Worm (Caenorhabditis elegans) whole organism, L4 larva: ENCODE measurements around the gene lgc-31.

Experiments
- F26F4.8 ChIP-seq: fragments of 200-800 bp; sonication (Bioruptor generic); conservative IDR thresholded peaks from 2 replicates; pipeline ENCODE4 v1.3.6; 2022; ENCODE audit warnings: missing genetic modification characterization, missing compliant biosample characterization
- F37D6.2 ChIP-seq: sonication (generic microtip); optimal IDR thresholded peaks from 2 replicates; lab custom pipeline; 2016; ENCODE audit warnings: mild to moderate bottlenecking, missing genetic modification characterization, missing compliant biosample characterization
- Y75B8A.6 ChIP-seq: fragments of 200-800 bp; sonication (Bioruptor generic); IDR thresholded peaks from 2 replicates; pipeline ENCODE4 v1.3.6; 2022; ENCODE audit warnings: missing genetic modification reagents, missing genetic modification characterization, missing compliant biosample characterization
- aha-1 ChIP-seq: fragments of 150-350 bp; peaks from one replicate; lab custom pipeline; 2014; ENCODE audit warnings: missing biosample characterization, missing genetic modification characterization
- aly-2 ChIP-seq: sonication (generic microtip); optimal IDR thresholded peaks from 2 replicates; lab custom pipeline; 2018; ENCODE audit warnings: missing biosample characterization, missing genetic modification characterization
- ama-1 ChIP-seq: fragments of 150-350 bp; optimal IDR thresholded peaks from 2 replicates; lab custom pipeline; 2014; ENCODE audit warnings: inconsistent platforms, mixed read lengths
- attf-4 ChIP-seq: sonication (generic microtip); optimal IDR thresholded peaks from 3 replicates; lab custom pipeline; 2017; ENCODE audit warnings: missing biosample characterization, missing genetic modification characterization
- ceh-20 ChIP-seq: fragments of 200-800 bp; sonication (Bioruptor generic); IDR thresholded peaks from 2 replicates; pipeline ENCODE4 v1.3.6; 2022; ENCODE audit warnings: missing genetic modification reagents, missing genetic modification characterization, missing compliant biosample characterization
- ceh-44 ChIP-seq: fragments of 200-800 bp; sonication (Bioruptor generic); IDR thresholded peaks from 2 replicates; pipeline ENCODE4 v1.3.6; 2022; ENCODE audit warnings: missing genetic modification reagents, missing genetic modification characterization, missing compliant biosample characterization
- cey-2 ChIP-seq: sonication (generic microtip); optimal IDR thresholded peaks from 3 replicates; lab custom pipeline; 2017; ENCODE audit warnings: missing genetic modification characterization, mild to moderate bottlenecking, missing compliant biosample characterization, antibody characterized with exemption, borderline replicate concordance; ENCODE audit not compliant: insufficient read depth
- ctbp-1 ChIP-seq: fragments of 200-800 bp; sonication (Bioruptor generic); IDR thresholded peaks from 2 replicates; pipeline ENCODE4 v1.3.6; 2022; ENCODE audit warnings: missing genetic modification reagents, missing genetic modification characterization, missing compliant biosample characterization
- daf-12 ChIP-seq: fragments of 150-350 bp; optimal IDR thresholded peaks from 2 replicates; lab custom pipeline; 2014; ENCODE audit warnings: missing biosample characterization, missing genetic modification reagents, missing genetic modification characterization
- daf-16 ChIP-seq, 3 experiments: sonication (generic microtip); optimal IDR thresholded peaks; 2 replicates each; lab custom pipeline; 2016 to 2017; ENCODE audit warnings: missing genetic modification characterization in 3 of 3, missing genetic modification reagents in 3 of 3, mild to moderate bottlenecking in 2 of 3, missing compliant biosample characterization in 2 of 3, missing biosample characterization in 1 of 3, moderate library complexity in 1 of 3
- daf-19 ChIP-seq: fragments of 200-800 bp; sonication (Bioruptor generic); conservative IDR thresholded peaks from 2 replicates; pipeline ENCODE4 v1.3.6; 2022; ENCODE audit warnings: missing genetic modification characterization, missing compliant biosample characterization
- dmd-6 ChIP-seq: fragments of 200-800 bp; sonication (Bioruptor generic); IDR thresholded peaks from 2 replicates; pipeline ENCODE4 v1.3.6; 2022; ENCODE audit warnings: missing genetic modification reagents, missing genetic modification characterization, missing compliant biosample characterization
- dmd-8 ChIP-seq: fragments of 200-800 bp; sonication (Bioruptor generic); IDR thresholded peaks from 2 replicates; pipeline ENCODE4 v1.3.6; 2022; ENCODE audit warnings: missing genetic modification characterization, missing compliant biosample characterization
- dmd-9 ChIP-seq: fragments of 200-800 bp; sonication (Bioruptor generic); IDR thresholded peaks from 2 replicates; pipeline ENCODE4 v1.3.6; 2022; ENCODE audit warnings: missing genetic modification reagents, missing genetic modification characterization, missing compliant biosample characterization
- dpl-1 ChIP-seq: fragments of 150-350 bp; optimal IDR thresholded peaks from 2 replicates; lab custom pipeline; 2014; ENCODE audit warnings: missing biosample characterization, missing genetic modification reagents, missing genetic modification characterization
- duxl-1 ChIP-seq: sonication (generic microtip); optimal IDR thresholded peaks from 2 replicates; lab custom pipeline; 2016; ENCODE audit warnings: mild to moderate bottlenecking, missing genetic modification characterization, moderate library complexity, missing compliant biosample characterization; ENCODE audit not compliant: poor library complexity
- egl-27 ChIP-seq: sonication (generic microtip); optimal IDR thresholded peaks from 3 replicates; lab custom pipeline; 2017; ENCODE audit warnings: missing biosample characterization, missing genetic modification reagents, missing genetic modification characterization
- egl-43 ChIP-seq: fragments of 200-800 bp; sonication (Bioruptor generic); IDR thresholded peaks from 2 replicates; pipeline ENCODE4 v1.3.6; 2022; ENCODE audit warnings: missing genetic modification reagents, missing genetic modification characterization, missing compliant biosample characterization
- hlh-11 ChIP-seq: fragments of 200-800 bp; sonication (Bioruptor generic); optimal IDR thresholded peaks from 2 replicates; lab custom pipeline; 2018; ENCODE audit warnings: mild to moderate bottlenecking, missing genetic modification characterization, missing compliant biosample characterization
- hlh-30 ChIP-seq: sonication (generic microtip); optimal IDR thresholded peaks from 2 replicates; lab custom pipeline; 2017; ENCODE audit warnings: antibody characterized with exemption, mild to moderate bottlenecking, missing genetic modification characterization, missing compliant biosample characterization; ENCODE audit not compliant: insufficient read depth
- hmg-1.1 ChIP-seq: fragments of 200-800 bp; sonication (Bioruptor generic); IDR thresholded peaks from 2 replicates; pipeline ENCODE4 v1.3.6; 2022; ENCODE audit warnings: missing genetic modification reagents, missing genetic modification characterization, missing compliant biosample characterization
- jun-1 ChIP-seq: fragments of 150-350 bp; optimal IDR thresholded peaks from 2 replicates; lab custom pipeline; 2014; ENCODE audit warnings: missing biosample characterization, missing genetic modification reagents, missing genetic modification characterization
- lim-7 ChIP-seq: fragments of 200-800 bp; sonication (Bioruptor generic); IDR thresholded peaks from 2 replicates; pipeline ENCODE4 v1.3.6; 2022; ENCODE audit warnings: missing genetic modification characterization, missing compliant biosample characterization
- lin-38 ChIP-seq: fragments of 200-800 bp; sonication (Bioruptor generic); IDR thresholded peaks from 2 replicates; pipeline ENCODE4 v1.3.6; 2022; ENCODE audit warnings: missing genetic modification reagents, missing genetic modification characterization, missing compliant biosample characterization
- lir-3 ChIP-seq: sonication (generic microtip); optimal IDR thresholded peaks from 2 replicates; lab custom pipeline; 2016; ENCODE audit warnings: mild to moderate bottlenecking, missing genetic modification characterization, missing compliant biosample characterization
- lsy-2 ChIP-seq, 2 experiments: fragments of 150-350 bp in 1 of 2; sonication (generic microtip) in 1 of 2; optimal IDR thresholded peaks; 2 replicates each; lab custom pipeline; 2014 to 2017; ENCODE audit warnings: missing biosample characterization in 2 of 2, missing genetic modification characterization in 2 of 2
- mdl-1 ChIP-seq, 2 experiments: fragments of 150-350 bp in 1 of 2; sonication (generic microtip) in 1 of 2; optimal IDR thresholded peaks; 2 replicates each; lab custom pipeline; 2014 to 2017; ENCODE audit warnings: missing biosample characterization in 2 of 2, missing genetic modification characterization in 2 of 2
- mxl-2 ChIP-seq: fragments of 200-800 bp; sonication (Bioruptor generic); conservative IDR thresholded peaks from 2 replicates; pipeline ENCODE4 v1.3.6; 2022; ENCODE audit warnings: missing genetic modification reagents, missing genetic modification characterization, missing compliant biosample characterization
- nhr-10 ChIP-seq: fragments of 150-350 bp; optimal IDR thresholded peaks from 2 replicates; lab custom pipeline; 2014; ENCODE audit warnings: missing biosample characterization, missing genetic modification characterization
- nhr-111 ChIP-seq: fragments of 200-800 bp; sonication (Bioruptor generic); optimal IDR thresholded peaks from 2 replicates; lab custom pipeline; 2018; ENCODE audit warnings: mild to moderate bottlenecking, missing genetic modification characterization, missing compliant biosample characterization
- nhr-28 ChIP-seq: fragments of 150-350 bp; optimal IDR thresholded peaks from 2 replicates; lab custom pipeline; 2014; ENCODE audit warnings: missing biosample characterization, missing genetic modification characterization
- nhr-41 ChIP-seq: fragments of 200-800 bp; sonication (Bioruptor generic); IDR thresholded peaks from 2 replicates; pipeline ENCODE4 v1.3.6; 2022; ENCODE audit warnings: missing genetic modification reagents, missing genetic modification characterization, missing compliant biosample characterization
- nhr-48 ChIP-seq: sonication (generic microtip); optimal IDR thresholded peaks from 2 replicates; lab custom pipeline; 2016; ENCODE audit warnings: mild to moderate bottlenecking, missing genetic modification characterization, missing compliant biosample characterization
- nhr-6 ChIP-seq: fragments of 150-350 bp; optimal IDR thresholded peaks from 2 replicates; lab custom pipeline; 2014; ENCODE audit warnings: missing biosample characterization, missing genetic modification characterization
- nhr-77 ChIP-seq: fragments of 150-350 bp; optimal IDR thresholded peaks from 2 replicates; lab custom pipeline; 2014; ENCODE audit warnings: missing biosample characterization, missing genetic modification characterization
- php-3 ChIP-seq: fragments of 200-800 bp; sonication (Bioruptor generic); IDR thresholded peaks from 2 replicates; pipeline ENCODE4 v1.3.6; 2022; ENCODE audit warnings: missing genetic modification reagents, missing genetic modification characterization, missing compliant biosample characterization
- pqm-1 ChIP-seq: sonication (generic microtip); optimal IDR thresholded peaks from 2 replicates; lab custom pipeline; 2017; ENCODE audit warnings: missing biosample characterization, missing genetic modification characterization
- spr-3 ChIP-seq: fragments of 200-800 bp; sonication (Bioruptor generic); optimal IDR thresholded peaks from 2 replicates; lab custom pipeline; 2018; ENCODE audit warnings: mild to moderate bottlenecking, missing genetic modification characterization, missing compliant biosample characterization
- unc-39 ChIP-seq: sonication (generic microtip); optimal IDR thresholded peaks from 2 replicates; lab custom pipeline; 2017; ENCODE audit warnings: missing biosample characterization, missing genetic modification characterization
- zfp-3 ChIP-seq: fragments of 200-800 bp; sonication (Bioruptor generic); conservative IDR thresholded peaks from 2 replicates; pipeline ENCODE4 v1.3.6; 2022; ENCODE audit warnings: missing genetic modification reagents, missing genetic modification characterization, missing compliant biosample characterization
- zip-11 ChIP-seq: fragments of 200-800 bp; sonication (Bioruptor generic); IDR thresholded peaks from 2 replicates; pipeline ENCODE4 v1.3.6; 2022; ENCODE audit warnings: missing genetic modification characterization, missing compliant biosample characterization
- zip-2 ChIP-seq: fragments of 150-350 bp; optimal IDR thresholded peaks from 2 replicates; lab custom pipeline; 2014; ENCODE audit warnings: missing biosample characterization, missing genetic modification characterization

The lgc-31 gene

DNA sequence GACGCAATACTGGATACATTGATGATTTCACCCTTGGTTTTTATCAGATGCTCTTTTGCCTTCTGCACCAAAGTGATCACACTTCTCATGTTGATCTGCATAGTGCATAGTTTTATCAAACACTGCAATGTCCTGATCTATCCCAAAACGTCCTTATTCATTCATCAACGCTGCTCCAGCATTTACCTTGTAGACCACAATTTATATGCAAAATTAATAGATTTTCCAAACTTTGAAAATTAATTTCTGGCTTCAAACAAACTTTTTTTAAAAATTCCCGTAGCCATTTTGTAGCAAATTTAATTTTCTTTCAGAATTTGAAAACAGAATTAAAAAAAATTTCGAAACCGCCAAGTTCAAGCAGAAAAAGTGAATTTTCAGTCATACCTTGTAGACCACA, 37.3 kb downstream of the lgc-31 start, which contains the start of gene C06B8.3:
TSS of gene C06B8.3 (minus strand) at position 101 of the 400 bp plus-strand sequence.
- TF ChIP-seq pqm-1 (tag; lab: Kevin White, UChicago) (no peak), aha-1 (tag; lab: Kevin White, UChicago) (no peak), jun-1 (tag; lab: Kevin White, UChicago) (no peak), mxl-2 (GFP tag; lab: Robert Waterston, UW) (no peak), spr-3 (no peak)

DNA sequence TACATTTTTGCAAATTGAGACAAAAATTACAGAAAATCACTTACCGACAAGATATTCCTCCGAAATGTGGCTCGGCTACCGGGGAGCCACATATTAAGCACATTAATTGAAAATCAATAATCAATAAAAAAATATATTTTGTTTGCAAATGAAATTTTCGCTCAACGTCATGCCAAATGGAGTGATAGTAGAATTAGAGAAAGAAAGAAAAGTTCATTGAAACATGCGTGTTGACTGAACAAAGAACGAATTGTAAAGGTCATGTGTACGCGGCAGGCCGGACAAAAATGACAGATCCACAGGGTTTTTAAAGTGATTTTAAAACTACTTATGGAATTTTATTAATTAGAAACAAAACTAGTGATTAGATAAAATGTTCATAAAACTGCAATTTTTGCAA, 38.3 kb downstream of the lgc-31 start:
- no peak for TF ChIP-seq F26F4.8 (GFP tag; lab: Robert Waterston, UW)
- peak; percentile 65 for TF ChIP-seq hlh-30
- peak in 1 of 2 experiments; percentile 3 for TF ChIP-seq mdl-1 (tag; optimal IDR thresholded peaks at IDR 0.05; lab: Kevin White, UChicago)
- peak; percentile 47 for TF ChIP-seq dmd-6 (GFP tag; lab: Robert Waterston, UW)
- TF ChIP-seq unc-39 (tag; lab: Kevin White, UChicago), result no peak
- TF ChIP-seq daf-16 (GFP tag; optimal IDR thresholded peaks at IDR 0.05; lab: Kevin White, UChicago), result no peak
- TF ChIP-seq daf-16 (tag; optimal IDR thresholded peaks at IDR 0.05; lab: Kevin White, UChicago), result peak; percentile 64
- TF ChIP-seq lin-38 (GFP tag; lab: Robert Waterston, UW), result no peak
- TF ChIP-seq nhr-28 (tag; lab: Kevin White, UChicago), result peak; percentile 56
- TF ChIP-seq nhr-77 (tag; lab: Kevin White, UChicago), result peak; percentile 9
- TF ChIP-seq attf-4 (tag; lab: Kevin White, UChicago), result no peak
- TF ChIP-seq dmd-8 (GFP tag; lab: Robert Waterston, UW), result no peak
- TF ChIP-seq nhr-48, result peak; percentile 30
- peak; percentile 84 for TF ChIP-seq nhr-6 (tag; lab: Kevin White, UChicago)

DNA sequence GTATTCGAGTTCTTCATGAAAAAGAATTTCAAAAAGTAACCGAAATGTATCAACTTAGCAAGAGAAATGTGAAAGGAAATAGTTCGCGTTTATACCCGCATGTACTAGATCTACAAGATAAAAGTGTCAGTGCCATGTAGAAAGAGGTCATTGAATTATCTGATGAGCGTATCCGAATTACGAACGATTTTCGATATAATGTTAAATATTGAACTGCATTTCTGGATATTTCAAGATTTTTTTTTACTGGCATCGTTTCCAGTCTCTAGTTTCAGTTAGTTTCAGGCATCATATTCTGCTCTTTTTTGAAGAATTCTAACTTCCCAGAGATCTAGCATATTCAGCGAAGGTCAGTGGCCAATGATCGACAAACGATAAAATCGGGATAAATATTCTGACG, 40.4 kb downstream of the lgc-31 start, which contains the start of gene nhr-150:
TSS of gene nhr-150 (minus strand) at position 92 of the 400 bp plus-strand sequence.
- no peak for TF ChIP-seq zip-2
- TF ChIP-seq daf-19 (GFP tag; lab: Robert Waterston, UW), result no peak
- TF ChIP-seq daf-12 (tag; lab: Kevin White, UChicago), result no peak
- TF ChIP-seq aha-1 (tag; lab: Kevin White, UChicago), result peak; percentile 92
- TF ChIP-seq egl-27, result no peak

DNA sequence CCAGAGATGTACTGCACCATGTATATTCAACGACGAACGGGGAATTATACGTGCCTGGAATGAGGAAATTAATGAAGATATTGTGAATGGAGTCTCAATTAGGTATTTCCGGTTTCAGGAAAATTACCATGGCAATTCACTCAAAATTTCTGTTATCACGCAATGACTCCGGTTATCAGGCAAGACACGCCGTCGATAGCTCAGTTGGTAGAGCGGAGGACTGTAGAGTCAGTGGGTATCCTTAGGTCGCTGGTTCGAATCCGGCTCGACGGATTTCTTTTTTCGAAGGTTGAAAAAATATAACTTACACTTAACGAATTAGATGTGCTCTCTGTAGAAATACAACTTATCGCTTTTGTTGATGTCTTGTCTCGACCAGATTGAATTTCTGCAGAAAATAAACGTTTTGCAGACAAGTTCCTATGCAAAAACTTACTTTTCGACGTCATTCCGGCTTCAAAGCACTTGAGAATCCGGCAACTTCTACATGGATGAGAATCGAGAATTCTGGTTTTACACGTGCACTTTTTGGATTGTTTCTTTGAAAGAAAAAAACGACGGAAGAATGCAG, 41.2 kb downstream of the lgc-31 start:
- no peak for TF ChIP-seq daf-12 (tag; lab: Kevin White, UChicago)
- no peak for TF ChIP-seq nhr-41 (GFP tag; lab: Robert Waterston, UW)
- TF ChIP-seq php-3 (GFP tag; lab: Robert Waterston, UW), result no peak
- TF ChIP-seq dmd-9 (GFP tag; lab: Robert Waterston, UW), result no peak
- no peak for TF ChIP-seq zfp-3 (GFP tag; lab: Robert Waterston, UW)
- TF ChIP-seq hmg-1.1 (GFP tag; lab: Robert Waterston, UW), result no peak
- no peak for TF ChIP-seq cey-2
- TF ChIP-seq ama-1 (lab: Kevin White, UChicago), result no peak
- peak; percentile 91 for TF ChIP-seq aha-1 (tag; lab: Kevin White, UChicago)
- no peak for TF ChIP-seq lir-3 (tag; lab: Kevin White, UChicago)
- no peak for TF ChIP-seq nhr-10
- no peak for TF ChIP-seq duxl-1 (tag; lab: Kevin White, UChicago)
- no peak for TF ChIP-seq ceh-44 (GFP tag; lab: Robert Waterston, UW)
- no peak for TF ChIP-seq zip-11
- TF ChIP-seq F37D6.2, result no peak
- no peak for TF ChIP-seq aly-2
- peak; percentile 62; the same call in 1 of the 2 replicates for TF ChIP-seq egl-43 (GFP tag; lab: Robert Waterston, UW)
- no peak for TF ChIP-seq Y75B8A.6
- TF ChIP-seq hlh-11, result no peak
- peak; percentile 64; the same call in 1 of the 2 replicates for TF ChIP-seq lim-7 (GFP tag; lab: Robert Waterston, UW)
- no peak for TF ChIP-seq dpl-1 (GFP tag; lab: Kevin White, UChicago)
- TF ChIP-seq ctbp-1 (GFP tag; lab: Robert Waterston, UW), result no peak
- no peak for TF ChIP-seq unc-39 (tag; lab: Kevin White, UChicago)
- no peak for TF ChIP-seq nhr-111
- no peak for TF ChIP-seq egl-27
- TF ChIP-seq lsy-2 (tag; optimal IDR thresholded peaks at IDR 0.05; lab: Kevin White, UChicago), result no peak
- TF ChIP-seq dmd-6 (GFP tag; lab: Robert Waterston, UW), result no peak
- TF ChIP-seq ceh-20 (GFP tag; lab: Robert Waterston, UW), result no peak
